Worm (Caenorhabditis elegans) whole organism, early embryonic: ENCODE measurements around the gene F29C4.4.

Experiments used
- B0310.2 ChIP-seq: sonication (generic microtip); optimal IDR thresholded peaks from 2 replicates; lab custom pipeline; 2016; ENCODE audit warnings: mild to moderate bottlenecking, missing genetic modification characterization, missing compliant biosample characterization
- F13C5.2 ChIP-seq: sonication (generic microtip); optimal IDR thresholded peaks from 2 replicates; lab custom pipeline; 2017; ENCODE audit warnings: mild to moderate bottlenecking, missing genetic modification characterization, inconsistent platforms, missing compliant biosample characterization
- aly-1 ChIP-seq: sonication (generic microtip); optimal IDR thresholded peaks from 2 replicates; lab custom pipeline; 2016; ENCODE audit warnings: missing genetic modification characterization, missing compliant biosample characterization
- ama-1 ChIP-seq: fragments of 150-350 bp; optimal IDR thresholded peaks from 2 replicates; lab custom pipeline; 2014
- ceh-13 ChIP-seq: fragments of 200-800 bp; sonication (Bioruptor generic); optimal IDR thresholded peaks from 2 replicates; lab custom pipeline; 2018; ENCODE audit warnings: mild to moderate bottlenecking, missing genetic modification characterization, missing compliant biosample characterization
- ets-7 ChIP-seq: sonication (generic microtip); optimal IDR thresholded peaks from 2 replicates; lab custom pipeline; 2016; ENCODE audit warnings: missing genotype, missing genetic modification characterization, missing compliant biosample characterization
- flt-1 ChIP-seq: fragments of 200-800 bp; sonication (Bioruptor generic); IDR thresholded peaks from 2 replicates; pipeline ENCODE4 v1.3.6; 2022; ENCODE audit warnings: missing genetic modification characterization, missing compliant biosample characterization
- hmg-4 ChIP-seq: fragments of 200-800 bp; sonication (Bioruptor generic); optimal IDR thresholded peaks from 2 replicates; lab custom pipeline; 2018; ENCODE audit warnings: mild to moderate bottlenecking, missing genetic modification characterization, missing compliant biosample characterization
- hnd-1 ChIP-seq: sonication (generic microtip); optimal IDR thresholded peaks from 2 replicates; lab custom pipeline; 2016; ENCODE audit warnings: missing genetic modification characterization, missing compliant biosample characterization
- tbx-11 ChIP-seq: fragments of 200-800 bp; sonication (Bioruptor generic); IDR thresholded peaks from 2 replicates; pipeline ENCODE4 v1.3.6; 2022; ENCODE audit warnings: missing genetic modification characterization, missing compliant biosample characterization
- tra-4 ChIP-seq: sonication (generic microtip); optimal IDR thresholded peaks from 2 replicates; lab custom pipeline; 2017; ENCODE audit warnings: missing genetic modification characterization, missing compliant biosample characterization

DNA sequence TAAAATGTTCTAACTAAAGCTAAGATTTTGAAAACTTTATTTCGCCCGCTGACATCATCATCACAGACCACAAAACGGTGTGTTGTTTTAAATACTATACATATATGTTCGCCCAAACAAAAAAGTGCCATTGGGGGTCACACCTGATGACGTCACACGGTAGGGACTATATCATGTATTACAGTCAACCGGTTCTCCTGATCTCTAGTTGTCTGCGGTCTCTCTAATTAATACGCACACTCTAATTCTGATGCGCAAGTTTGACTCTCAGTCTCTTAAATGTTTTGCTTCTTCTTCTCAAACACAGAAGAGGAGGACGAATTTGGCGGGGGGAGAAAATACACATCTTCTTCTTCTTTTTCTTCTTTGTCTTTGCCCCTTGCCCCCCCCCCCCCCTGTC lies 8.6 kb upstream of the F29C4.4 start:
- no peak for TF ChIP-seq ama-1 (lab: Kevin White, UChicago)
- no peak for TF ChIP-seq tbx-11 (GFP tag; lab: Robert Waterston, UW)
- TF ChIP-seq ceh-13 (GFP tag; lab: Kevin White, UChicago): no peak
- no peak for TF ChIP-seq ets-7 (tag; lab: Kevin White, UChicago)
- TF ChIP-seq hnd-1: no peak
- no peak for TF ChIP-seq tra-4 (tag; lab: Kevin White, UChicago)
- no peak for TF ChIP-seq B0310.2 (tag; lab: Kevin White, UChicago)
- TF ChIP-seq flt-1 (GFP tag; lab: Robert Waterston, UW): no peak
- no peak for TF ChIP-seq aly-1 (tag; lab: Kevin White, UChicago)
- no peak for TF ChIP-seq hmg-4
- TF ChIP-seq F13C5.2 (tag; lab: Kevin White, UChicago): no peak
